Worm (Caenorhabditis elegans): ENCODE measurements around the gene R102.11.

- TF ChIP-seq ztf-23 (GFP tag; IDR thresholded peaks at IDR 0.05) (no peak), ref-1 (GFP tag; conservative IDR thresholded peaks at IDR 0.05) (no peak), ztf-29 (GFP tag; IDR thresholded peaks at IDR 0.05) (no peak), flt-1 (GFP tag; IDR thresholded peaks at IDR 0.05) (no peak), T22C8.4 (GFP tag; IDR thresholded peaks at IDR 0.05) (no peak), tab-1 (GFP tag; IDR thresholded peaks at IDR 0.05) (no peak)
These were observed 5.6 kb upstream of the R102.11 start, which contains the start of gene R102.10 for ce11 chrIV:10705176-10705575.
